Worm (Caenorhabditis elegans): Measurements from ENCODE around the gene mig-39.

The mig-39 gene

DNA sequence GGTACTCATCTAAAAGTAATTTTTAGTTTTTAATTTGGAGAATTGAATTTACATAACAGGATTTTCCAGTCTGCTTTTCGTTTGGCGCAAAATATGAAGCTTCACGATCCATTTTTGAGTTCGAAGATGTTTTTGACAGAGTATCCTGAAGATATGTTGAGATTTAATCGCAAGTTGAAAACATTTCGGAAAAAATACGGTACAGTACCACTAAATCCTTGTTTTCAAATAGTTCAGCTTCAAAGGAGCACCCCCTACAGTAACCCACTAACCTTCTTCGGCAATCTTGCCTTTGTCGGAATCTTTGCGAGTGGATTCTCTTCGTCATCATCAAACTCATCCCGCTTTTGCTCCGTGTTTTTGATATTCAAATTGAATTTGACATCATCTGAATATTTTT is 52.2 kb downstream of the mig-39 start (continued):
- TF ChIP-seq ceh-100 (GFP tag; IDR thresholded peaks at IDR 0.05) (no peak), pha-4 (tag; optimal IDR thresholded peaks at IDR 0.05) (no peak), let-526 (GFP tag; IDR thresholded peaks at IDR 0.05) (no peak), snpc-3.4 (tag; optimal IDR thresholded peaks at IDR 0.05) (no peak), F37B4.10 (GFP tag; IDR thresholded peaks at IDR 0.05) (no peak), ztf-3 (GFP tag; optimal IDR thresholded peaks at IDR 0.05) (no peak), madf-3 (GFP tag; IDR thresholded peaks at IDR 0.05) (no peak), tbp1 (GFP tag; optimal IDR thresholded peaks at IDR 0.05) (no peak), dpl-1 (GFP tag; optimal IDR thresholded peaks at IDR 0.05) (no peak), hlh-26 (GFP tag; conservative IDR thresholded peaks at IDR 0.05) (no peak), ztf-28 (GFP tag; IDR thresholded peaks at IDR 0.05) (no peak), lir-1 (GFP tag; conservative IDR thresholded peaks at IDR 0.05) (no peak; the same call in 1 of the 2 replicates), fkh-3 (tag; optimal IDR thresholded peaks at IDR 0.05) (no peak), snpc-1.1 (tag; optimal IDR thresholded peaks at IDR 0.05; ENCODE audit: insufficient read depth) (no peak), hmg-20 (GFP tag; IDR thresholded peaks at IDR 0.05) (no peak), Y95B8A.8 (GFP tag; IDR thresholded peaks at IDR 0.05) (no peak), ztf-25 (GFP tag; IDR thresholded peaks at IDR 0.05) (no peak), B0336.3 (GFP tag; IDR thresholded peaks at IDR 0.05) (0 out of 2 replicates have a peak, but pooled peaks have one; percentile 47), let-607 (tag; optimal IDR thresholded peaks at IDR 0.05) (no peak)

ce11 chrIII:8519886-8520285 is 53.1 kb downstream of the mig-39 start, which contains the start of gene ZC21.8:
Gene ZC21.8 (minus strand): TSS chrIII:8519986.
- TF ChIP-seq ceh-27 (GFP tag; optimal IDR thresholded peaks at IDR 0.05) (no peak), F33H1.4 (GFP tag; IDR thresholded peaks at IDR 0.05) (no peak), mcd-1 (GFP tag; IDR thresholded peaks at IDR 0.05) (no peak), ztf-28 (GFP tag; IDR thresholded peaks at IDR 0.05) (no peak), ztf-26 (tag; optimal IDR thresholded peaks at IDR 0.05) (no peak), lag-1 (GFP tag; IDR thresholded peaks at IDR 0.05) (no peak), let-607 (tag; optimal IDR thresholded peaks at IDR 0.05) (no peak), hrde-1 (tag; optimal IDR thresholded peaks at IDR 0.05; ENCODE audit: borderline replicate concordance) (no peak), nhr-80 (tag; optimal IDR thresholded peaks at IDR 0.05) (no peak), egrh-3 (GFP tag; IDR thresholded peaks at IDR 0.05) (no peak), sdz-38 (tag; optimal IDR thresholded peaks at IDR 0.05) (no peak), ccch-3 (GFP tag; optimal IDR thresholded peaks at IDR 0.05) (no peak), F22D6.2 (tag; optimal IDR thresholded peaks at IDR 0.05) (no peak), aptf-3 (GFP tag; IDR thresholded peaks at IDR 0.05) (no peak), ztf-6 (GFP tag; IDR thresholded peaks at IDR 0.05) (no peak), lin-26 (GFP tag; IDR thresholded peaks at IDR 0.05) (no peak)

DNA sequence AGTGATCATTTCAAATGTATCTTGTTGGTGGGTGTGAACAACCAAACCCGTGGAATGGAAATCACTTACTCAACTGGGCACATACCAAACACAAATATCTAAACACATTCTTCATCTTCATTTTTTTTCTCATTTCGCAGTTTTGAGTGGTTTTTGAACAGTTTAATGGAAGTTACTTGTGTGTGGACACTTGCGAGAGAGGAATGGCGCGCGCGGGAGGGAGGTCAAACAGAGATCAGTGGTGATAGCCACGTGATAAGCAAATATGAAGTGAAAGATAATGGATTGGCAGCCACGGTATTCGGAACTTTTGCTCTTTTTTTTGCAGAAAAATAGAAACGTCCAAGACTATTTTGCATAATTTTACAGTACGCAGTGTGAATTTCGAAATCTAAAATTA is 53.8 kb downstream of the mig-39 start:
- TF ChIP-seq ets-4 (GFP tag; optimal IDR thresholded peaks at IDR 0.05) (no peak), sptf-2 (GFP tag; optimal IDR thresholded peaks at IDR 0.05) (no peak), egrh-3 (GFP tag; IDR thresholded peaks at IDR 0.05) (no peak), Y79H2A.3 (GFP tag; conservative IDR thresholded peaks at IDR 0.05) (no peak), unc-130 (GFP tag; optimal IDR thresholded peaks at IDR 0.05) (no peak), B0261.1 (tag; optimal IDR thresholded peaks at IDR 0.05) (no peak), Y95B8A.8 (GFP tag; IDR thresholded peaks at IDR 0.05) (no peak), lin-40 (tag; optimal IDR thresholded peaks at IDR 0.05) (no peak), unc-62 (GFP tag; optimal IDR thresholded peaks at IDR 0.05) (no peak), akir-1 (GFP tag; optimal IDR thresholded peaks at IDR 0.05) (no peak), ztf-25 (GFP tag; IDR thresholded peaks at IDR 0.05) (no peak)
